Worm (Caenorhabditis elegans): Measurements from ENCODE around the gene fbxa-24.

The fbxa-24 gene

DNA sequence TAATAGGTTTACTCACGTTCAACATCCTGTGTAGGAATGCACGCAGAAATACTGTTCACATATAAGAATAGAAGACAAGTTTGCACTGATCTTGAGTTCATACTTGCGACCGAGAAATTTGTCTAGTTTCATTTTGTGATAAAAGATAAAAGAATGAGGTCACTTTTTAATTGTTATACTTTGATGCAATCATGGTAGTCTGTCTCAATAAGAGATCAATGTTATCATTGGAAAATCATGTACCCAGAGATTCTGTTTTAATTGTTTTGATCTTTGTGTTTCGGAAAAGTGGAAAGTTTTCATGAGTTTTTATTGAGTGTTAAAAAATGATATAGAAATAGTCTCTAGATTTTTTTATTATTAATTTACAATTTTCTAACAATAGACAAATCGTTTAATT lies 16.1 kb downstream of the fbxa-24 start, which contains the start of gene F54D10.9:
Gene F54D10.9 (minus strand): TSS at position 101 of the 400 bp plus-strand sequence.
- no peak for TF ChIP-seq B0310.2 (tag; optimal IDR thresholded peaks at IDR 0.05)
- no peak for TF ChIP-seq ceh-36 (tag; optimal IDR thresholded peaks at IDR 0.05)
- TF ChIP-seq tra-4 (tag; optimal IDR thresholded peaks at IDR 0.05), result no peak
- no peak for TF ChIP-seq pes-1 (GFP tag; IDR thresholded peaks at IDR 0.05)
- TF ChIP-seq flt-1 (GFP tag; IDR thresholded peaks at IDR 0.05), result no peak

DNA sequence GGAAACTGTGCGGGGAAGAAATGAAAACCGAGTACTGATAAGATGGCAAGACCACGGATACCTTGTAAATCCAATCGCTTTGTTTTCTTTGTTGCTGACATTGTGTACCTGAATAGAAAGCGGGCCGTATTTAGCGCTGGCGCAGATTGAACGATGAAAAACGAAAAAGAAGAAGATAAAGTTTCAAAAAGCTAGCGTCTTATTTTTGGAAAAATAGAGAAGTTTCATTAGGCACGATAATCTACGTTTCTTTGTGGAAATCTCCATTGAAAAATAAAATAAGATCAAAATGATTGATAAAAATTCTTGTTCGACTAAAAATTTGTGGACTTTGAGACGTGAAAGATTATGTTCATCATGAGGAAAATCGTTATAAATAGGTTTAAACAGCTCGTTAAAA lies 19.6 kb downstream of the fbxa-24 start, which contains the start of gene oac-4:
Gene oac-4 (minus strand): TSS at position 101 of the 400 bp plus-strand sequence.
- TF ChIP-seq hmbx-1 (tag; optimal IDR thresholded peaks at IDR 0.05) (no peak), hmg-4 (GFP tag; optimal IDR thresholded peaks at IDR 0.05) (no peak), F13C5.2 (tag; optimal IDR thresholded peaks at IDR 0.05) (no peak), ceh-13 (GFP tag; optimal IDR thresholded peaks at IDR 0.05) (no peak), aly-1 (tag; optimal IDR thresholded peaks at IDR 0.05) (no peak), tbx-11 (GFP tag; IDR thresholded peaks at IDR 0.05) (no peak), ceh-36 (tag; optimal IDR thresholded peaks at IDR 0.05) (no peak), scrt-1 (GFP tag; IDR thresholded peaks at IDR 0.05) (no peak), sea-1 (GFP tag; conservative IDR thresholded peaks at IDR 0.05) (no peak)

DNA sequence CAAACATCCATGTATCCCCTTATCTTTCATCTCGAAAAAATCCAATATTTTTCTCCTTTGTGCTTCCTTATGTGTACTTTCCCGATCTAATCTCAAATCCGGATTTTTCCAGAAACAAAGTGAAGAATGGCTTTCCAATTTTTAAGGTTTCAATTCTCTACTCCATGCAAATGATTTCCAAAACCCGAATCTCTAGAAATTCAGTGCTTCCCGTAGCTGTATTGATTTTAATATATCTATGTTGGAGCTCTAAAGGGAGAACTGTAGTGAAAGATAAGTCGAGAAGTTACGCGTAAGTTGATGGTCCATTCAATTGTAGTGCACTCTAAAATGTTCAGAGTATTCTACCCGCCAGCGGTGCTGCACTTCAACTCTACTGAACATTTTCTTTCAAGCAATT lies 23.2 kb downstream of the fbxa-24 start, which contains the start of gene C17A2.4:
Gene C17A2.4 (plus strand): TSS at position 301 of the 400 bp plus-strand sequence.
- TF ChIP-seq hmbx-1 (tag; optimal IDR thresholded peaks at IDR 0.05) (no peak), scrt-1 (GFP tag; IDR thresholded peaks at IDR 0.05) (no peak), tbx-37 (GFP tag; conservative IDR thresholded peaks at IDR 0.05) (no peak)

DNA sequence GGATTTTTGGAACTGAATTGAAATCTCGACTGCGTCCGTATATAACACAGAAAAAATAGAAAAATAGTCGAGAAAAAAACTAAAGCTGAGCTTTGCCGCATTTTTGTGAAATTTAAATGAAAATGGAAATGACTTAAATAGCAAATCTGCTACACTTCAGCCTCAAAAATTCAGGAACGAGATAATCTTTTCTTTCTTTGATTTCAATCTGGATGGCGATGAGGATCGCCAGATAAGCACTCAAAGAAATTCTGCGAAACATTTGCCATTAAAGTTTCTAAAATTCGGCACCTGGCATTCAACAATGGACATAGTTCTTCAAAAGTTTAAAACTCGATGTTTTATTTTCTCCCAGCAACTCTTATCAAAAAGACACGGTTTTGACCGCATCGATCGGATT lies 27.0 kb downstream of the fbxa-24 start, which contains the start of the genes C17A2.7 and C17A2.3:
Gene C17A2.7 (minus strand): TSS at position 101 of the 400 bp plus-strand sequence.
Gene C17A2.3 (plus strand): TSS at position 305 of the 400 bp plus-strand sequence.
- TF ChIP-seq ceh-36 (tag; optimal IDR thresholded peaks at IDR 0.05), result no peak
- no peak for TF ChIP-seq hmg-4 (GFP tag; optimal IDR thresholded peaks at IDR 0.05)
- no peak for TF ChIP-seq sea-1 (GFP tag; conservative IDR thresholded peaks at IDR 0.05)
- no peak for TF ChIP-seq hnd-1 (tag; optimal IDR thresholded peaks at IDR 0.05)

DNA sequence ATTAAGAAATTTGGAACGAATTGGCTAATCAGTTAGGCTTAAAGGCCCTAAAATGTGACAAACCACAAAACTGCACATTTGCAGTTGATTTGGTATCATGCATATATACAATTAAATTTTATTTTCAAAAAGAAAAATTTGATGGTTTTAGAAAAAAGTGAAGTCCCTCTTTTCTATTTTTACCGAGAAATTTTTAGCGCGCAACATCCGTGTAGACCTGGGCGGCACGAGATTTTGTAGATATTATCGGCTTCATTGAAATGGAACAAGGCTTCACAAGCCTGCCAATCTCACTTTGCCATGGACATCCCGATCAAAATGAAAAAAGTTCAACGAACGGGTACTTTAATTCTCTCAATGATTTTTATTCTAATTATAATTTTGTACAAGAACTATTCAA lies 29.7 kb downstream of the fbxa-24 start, which contains the start of gene C17A2.2:
Gene C17A2.2 (plus strand): TSS at position 301 of the 400 bp plus-strand sequence.
- no peak for TF ChIP-seq ama-1 (optimal IDR thresholded peaks at IDR 0.05)
- TF ChIP-seq tra-4 (tag; optimal IDR thresholded peaks at IDR 0.05), result no peak
- no peak for TF ChIP-seq aly-1 (tag; optimal IDR thresholded peaks at IDR 0.05)

DNA sequence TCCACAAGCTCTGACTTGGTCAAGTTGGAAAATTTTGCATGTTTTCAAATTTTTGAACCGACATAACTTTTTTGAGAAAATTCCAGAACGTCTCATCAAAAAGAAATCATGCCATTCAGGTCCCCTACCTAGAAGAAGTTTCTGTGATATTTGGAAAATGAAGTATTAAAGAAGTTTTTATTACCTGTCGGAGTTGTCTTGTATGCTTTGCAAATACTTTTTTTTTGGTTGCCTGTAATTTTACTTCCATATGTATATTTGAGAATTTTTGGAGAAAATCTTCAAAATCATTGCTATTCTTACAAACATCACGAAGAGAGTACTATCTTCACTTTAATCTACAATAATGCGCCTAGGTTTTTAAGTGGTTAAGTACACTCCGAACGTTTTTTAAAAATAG lies 34.3 kb downstream of the fbxa-24 start, which contains the start of gene nhr-72:
Gene nhr-72 (minus strand): TSS at position 101 of the 400 bp plus-strand sequence.
- no peak for TF ChIP-seq B0310.2 (tag; optimal IDR thresholded peaks at IDR 0.05)
- no peak for TF ChIP-seq tra-4 (tag; optimal IDR thresholded peaks at IDR 0.05)
- TF ChIP-seq flt-1 (GFP tag; IDR thresholded peaks at IDR 0.05), result no peak
- TF ChIP-seq hmbx-1 (tag; optimal IDR thresholded peaks at IDR 0.05), result no peak
- no peak for TF ChIP-seq ceh-36 (tag; optimal IDR thresholded peaks at IDR 0.05)
- TF ChIP-seq pes-1 (GFP tag; IDR thresholded peaks at IDR 0.05), result no peak
- TF ChIP-seq tbx-37 (GFP tag; conservative IDR thresholded peaks at IDR 0.05), result no peak
- TF ChIP-seq ets-7 (tag; optimal IDR thresholded peaks at IDR 0.05), result no peak
- no peak for TF ChIP-seq hmg-4 (GFP tag; optimal IDR thresholded peaks at IDR 0.05)
- TF ChIP-seq aly-1 (tag; optimal IDR thresholded peaks at IDR 0.05), result no peak
- no peak for TF ChIP-seq ceh-13 (GFP tag; optimal IDR thresholded peaks at IDR 0.05)
- no peak for TF ChIP-seq ama-1 (optimal IDR thresholded peaks at IDR 0.05)
- no peak for TF ChIP-seq F13C5.2 (tag; optimal IDR thresholded peaks at IDR 0.05)
- no peak for TF ChIP-seq sea-1 (GFP tag; conservative IDR thresholded peaks at IDR 0.05)

DNA sequence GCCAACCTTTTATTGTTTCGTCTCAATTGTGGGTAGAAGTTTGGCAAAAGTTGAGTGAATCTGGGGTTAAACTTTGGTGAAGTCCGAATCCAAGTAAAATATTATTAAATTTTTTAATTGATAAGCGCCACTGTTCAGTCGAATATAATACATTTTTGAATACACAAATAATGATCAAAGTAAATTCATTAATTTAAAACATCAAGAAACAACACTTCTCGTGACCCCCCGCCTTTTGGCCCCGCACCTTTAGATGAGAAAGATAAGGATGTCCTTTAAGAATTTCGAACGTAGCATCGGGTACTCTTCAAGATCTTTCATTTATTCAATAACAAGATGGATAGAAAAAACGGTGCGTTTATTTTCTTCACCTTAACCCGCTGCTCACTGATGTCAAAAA lies 36.3 kb downstream of the fbxa-24 start, which contains the start of gene nhr-257:
Gene nhr-257 (plus strand): TSS at position 301 of the 400 bp plus-strand sequence.
- TF ChIP-seq hmbx-1 (tag; optimal IDR thresholded peaks at IDR 0.05), result no peak
- TF ChIP-seq ceh-36 (tag; optimal IDR thresholded peaks at IDR 0.05), result no peak
- no peak for TF ChIP-seq ets-7 (tag; optimal IDR thresholded peaks at IDR 0.05)
- TF ChIP-seq flt-1 (GFP tag; IDR thresholded peaks at IDR 0.05), result no peak
- TF ChIP-seq hmg-4 (GFP tag; optimal IDR thresholded peaks at IDR 0.05), result no peak
- TF ChIP-seq scrt-1 (GFP tag; IDR thresholded peaks at IDR 0.05), result no peak
- TF ChIP-seq tbx-11 (GFP tag; IDR thresholded peaks at IDR 0.05), result no peak
- no peak for TF ChIP-seq ceh-13 (GFP tag; optimal IDR thresholded peaks at IDR 0.05)
- no peak for TF ChIP-seq hnd-1 (tag; optimal IDR thresholded peaks at IDR 0.05)
- no peak for TF ChIP-seq aly-1 (tag; optimal IDR thresholded peaks at IDR 0.05)
- no peak for TF ChIP-seq B0310.2 (tag; optimal IDR thresholded peaks at IDR 0.05)
- TF ChIP-seq tbx-37 (GFP tag; conservative IDR thresholded peaks at IDR 0.05), result no peak
- TF ChIP-seq tra-4 (tag; optimal IDR thresholded peaks at IDR 0.05), result no peak
- TF ChIP-seq ama-1 (optimal IDR thresholded peaks at IDR 0.05), result no peak
- no peak for TF ChIP-seq F13C5.2 (tag; optimal IDR thresholded peaks at IDR 0.05)
- TF ChIP-seq pes-1 (GFP tag; IDR thresholded peaks at IDR 0.05), result no peak
- no peak for TF ChIP-seq sea-1 (GFP tag; conservative IDR thresholded peaks at IDR 0.05)

DNA sequence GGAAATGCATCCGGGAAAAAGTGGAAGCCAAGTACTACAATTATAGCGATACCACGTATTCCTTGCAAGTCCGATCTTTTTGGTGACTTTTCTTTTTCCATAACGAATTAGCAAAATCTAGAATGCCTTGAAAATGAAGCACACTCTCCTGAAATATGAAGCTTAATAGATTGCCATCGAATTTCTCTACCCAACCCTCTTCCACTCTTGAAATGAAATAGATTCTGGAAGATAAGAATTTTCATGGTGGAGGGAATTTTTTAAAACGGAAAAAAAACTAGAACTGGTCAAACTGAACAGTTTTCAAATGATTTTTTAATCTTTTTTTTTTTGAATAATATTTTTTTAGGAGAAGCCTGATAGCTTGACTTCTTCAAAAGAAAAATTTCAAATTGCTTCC lies 44.5 kb downstream of the fbxa-24 start, which contains the start of gene oac-11:
Gene oac-11 (minus strand): TSS at position 101 of the 400 bp plus-strand sequence.
- no peak for TF ChIP-seq tbx-11 (GFP tag; IDR thresholded peaks at IDR 0.05)

DNA sequence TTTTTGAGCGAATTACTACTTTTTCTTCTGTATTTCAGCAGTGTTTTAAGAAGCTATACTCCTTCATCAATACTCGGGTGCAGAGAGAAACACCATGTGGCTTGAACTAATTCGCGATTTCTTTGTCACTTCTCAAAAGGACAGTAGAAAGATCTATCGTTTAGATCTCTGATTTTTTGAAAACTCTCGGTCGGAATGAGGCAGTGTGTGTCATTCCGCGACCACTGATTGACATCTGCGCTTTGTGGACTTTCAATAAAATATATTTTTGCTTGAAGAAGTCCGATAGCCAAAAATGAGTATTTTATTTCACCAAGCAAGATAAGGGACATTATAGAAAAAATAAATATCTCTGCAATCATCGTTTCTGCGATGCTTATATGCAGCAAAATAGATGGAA lies 45.7 kb downstream of the fbxa-24 start:
- TF ChIP-seq tra-4 (tag; optimal IDR thresholded peaks at IDR 0.05), result no peak
- TF ChIP-seq F13C5.2 (tag; optimal IDR thresholded peaks at IDR 0.05), result no peak
- TF ChIP-seq B0310.2 (tag; optimal IDR thresholded peaks at IDR 0.05), result no peak
- no peak for TF ChIP-seq ama-1 (optimal IDR thresholded peaks at IDR 0.05)
- no peak for TF ChIP-seq ets-7 (tag; optimal IDR thresholded peaks at IDR 0.05)
- no peak for TF ChIP-seq sea-1 (GFP tag; conservative IDR thresholded peaks at IDR 0.05)
- no peak for TF ChIP-seq pes-1 (GFP tag; IDR thresholded peaks at IDR 0.05)
- TF ChIP-seq hmbx-1 (tag; optimal IDR thresholded peaks at IDR 0.05), result no peak
- no peak for TF ChIP-seq scrt-1 (GFP tag; IDR thresholded peaks at IDR 0.05)
- TF ChIP-seq tbx-11 (GFP tag; IDR thresholded peaks at IDR 0.05), result no peak
- TF ChIP-seq ceh-36 (tag; optimal IDR thresholded peaks at IDR 0.05), result no peak
- no peak for TF ChIP-seq aly-1 (tag; optimal IDR thresholded peaks at IDR 0.05)
- no peak for TF ChIP-seq hnd-1 (tag; optimal IDR thresholded peaks at IDR 0.05)
- TF ChIP-seq flt-1 (GFP tag; IDR thresholded peaks at IDR 0.05), result no peak
- TF ChIP-seq tbx-37 (GFP tag; conservative IDR thresholded peaks at IDR 0.05), result no peak
- TF ChIP-seq hmg-4 (GFP tag; optimal IDR thresholded peaks at IDR 0.05), result no peak
- no peak for TF ChIP-seq ceh-13 (GFP tag; optimal IDR thresholded peaks at IDR 0.05)

Measured in whole organism, early embryonic.